Worm (Caenorhabditis elegans): ENCODE measurements around the gene F54D1.6.

The F54D1.6 gene

ce11 chrIV:11337021-11337420 lies 49.4 kb downstream of the F54D1.6 start, which contains the start of gene F54E12.2:
F54E12.2 (minus strand) TSS chrIV:11337184.
- TF ChIP-seq snpc-4 (tag; optimal IDR thresholded peaks at IDR 0.05), result no peak
- no peak for TF ChIP-seq bed-3 (GFP tag; optimal IDR thresholded peaks at IDR 0.05)
- TF ChIP-seq mls-2 (tag; optimal IDR thresholded peaks at IDR 0.05), result no peak
- TF ChIP-seq nhr-12 (tag; optimal IDR thresholded peaks at IDR 0.05), result no peak
- TF ChIP-seq sem-2 (GFP tag; optimal IDR thresholded peaks at IDR 0.05), result no peak
- no peak for TF ChIP-seq pha-4 (tag; optimal IDR thresholded peaks at IDR 0.05)
- TF ChIP-seq elt-3 (tag; optimal IDR thresholded peaks at IDR 0.05), result no peak
- TF ChIP-seq flh-1 (GFP tag; optimal IDR thresholded peaks at IDR 0.05), result no peak
- no peak for TF ChIP-seq unc-39 (tag; optimal IDR thresholded peaks at IDR 0.05)
- no peak for TF ChIP-seq blmp-1 (tag; optimal IDR thresholded peaks at IDR 0.05)
- TF ChIP-seq sptf-1 (tag; optimal IDR thresholded peaks at IDR 0.05), result no peak
- TF ChIP-seq nhr-237 (tag; optimal IDR thresholded peaks at IDR 0.05), result no peak
- no peak for TF ChIP-seq lin-32 (GFP tag; optimal IDR thresholded peaks at IDR 0.05)
- TF ChIP-seq unc-62 (GFP tag; optimal IDR thresholded peaks at IDR 0.05), result no peak
- TF ChIP-seq tbx-8 (GFP tag; optimal IDR thresholded peaks at IDR 0.05), result no peak
- no peak for TF ChIP-seq mep-1 (tag; optimal IDR thresholded peaks at IDR 0.05)
- TF ChIP-seq ceh-39 (tag; optimal IDR thresholded peaks at IDR 0.05), result no peak
- no peak for TF ChIP-seq ceh-43 (GFP tag; optimal IDR thresholded peaks at IDR 0.05)
- TF ChIP-seq hlh-1 (tag; optimal IDR thresholded peaks at IDR 0.05), result no peak
- TF ChIP-seq M03D4.4 (tag; optimal IDR thresholded peaks at IDR 0.05), result no peak

DNA sequence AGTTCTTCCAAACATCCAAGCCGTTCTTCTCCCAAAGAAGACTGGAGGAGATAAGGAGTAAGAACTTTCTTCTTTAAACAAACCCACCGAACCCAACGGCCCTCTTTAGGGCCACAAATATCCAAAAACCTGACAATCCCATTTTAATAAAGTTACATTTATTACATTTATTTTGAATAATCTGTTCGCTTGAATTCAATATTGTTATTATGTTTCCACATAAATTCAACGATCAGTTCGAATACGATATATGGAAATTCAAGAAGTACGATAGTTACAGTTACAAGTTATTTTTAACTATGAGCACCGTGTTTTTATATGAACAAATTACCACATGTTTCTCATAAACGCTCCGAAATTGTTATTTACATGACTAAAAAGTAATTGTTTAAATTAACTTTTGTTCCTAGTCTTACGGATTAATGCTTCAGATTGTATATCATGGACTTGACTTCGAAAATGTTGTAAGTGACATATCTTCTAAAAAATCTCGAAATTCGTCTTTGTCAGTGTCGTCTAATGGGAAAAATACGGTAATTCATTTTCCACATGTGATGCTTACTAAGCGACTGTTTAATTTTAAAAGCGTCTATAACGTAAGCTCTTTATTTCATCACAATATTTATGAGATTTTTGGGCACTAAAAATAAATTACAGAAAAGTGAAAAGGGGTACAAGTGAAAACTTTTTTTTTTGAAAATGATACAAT lies 53.3 kb downstream of the F54D1.6 start:
- TF ChIP-seq snpc-4 (tag; optimal IDR thresholded peaks at IDR 0.05) (no peak), nhr-12 (tag; optimal IDR thresholded peaks at IDR 0.05) (no peak)

- TF ChIP-seq mep-1 (tag; optimal IDR thresholded peaks at IDR 0.05) (no peak), nhr-28 (tag; optimal IDR thresholded peaks at IDR 0.05) (no peak), snpc-4 (tag; optimal IDR thresholded peaks at IDR 0.05) (no peak), ztf-11 (tag; optimal IDR thresholded peaks at IDR 0.05) (no peak), nhr-237 (tag; optimal IDR thresholded peaks at IDR 0.05) (no peak), ces-1 (GFP tag; optimal IDR thresholded peaks at IDR 0.05) (no peak), ceh-83 (GFP tag; optimal IDR thresholded peaks at IDR 0.05) (no peak), M03D4.4 (tag; optimal IDR thresholded peaks at IDR 0.05) (no peak), mab-5 (tag; optimal IDR thresholded peaks at IDR 0.05) (no peak), zip-8 (tag; optimal IDR thresholded peaks at IDR 0.05) (no peak), unc-120 (tag; optimal IDR thresholded peaks at IDR 0.05; ENCODE audit: poor library complexity, severe bottlenecking) (no peak), ham-2 (GFP tag; optimal IDR thresholded peaks at IDR 0.05) (no peak), sptf-1 (tag; optimal IDR thresholded peaks at IDR 0.05) (no peak)
These were observed 56.7 kb downstream of the F54D1.6 start for ce11 chrIV:11344288-11344687.
